Worm (Caenorhabditis elegans) whole organism, L1 larva: Measurements from ENCODE around the gene cutl-3.

ENCODE experiments used
- C04F5.9 ChIP-seq: sonication (generic microtip); optimal IDR thresholded peaks from 2 replicates; lab custom pipeline; 2016; ENCODE audit warnings: missing genetic modification characterization, missing compliant biosample characterization
- C34B4.2 ChIP-seq: sonication (generic microtip); optimal IDR thresholded peaks from 2 replicates; lab custom pipeline; 2017; ENCODE audit warnings: mild to moderate bottlenecking, missing genetic modification characterization, missing compliant biosample characterization
- F16B12.6 ChIP-seq: fragments of 150-350 bp; optimal IDR thresholded peaks from 2 replicates; lab custom pipeline; 2014; ENCODE audit warnings: missing biosample characterization, missing genetic modification characterization
- Y116A8C.19 ChIP-seq: sonication (generic microtip); optimal IDR thresholded peaks from 2 replicates; lab custom pipeline; 2016; ENCODE audit warnings: missing compliant biosample characterization, missing genetic modification characterization, borderline replicate concordance
- aha-1 ChIP-seq: fragments of 150-350 bp; optimal IDR thresholded peaks from 2 replicates; lab custom pipeline; 2014; ENCODE audit warnings: missing biosample characterization, missing genetic modification characterization
- ama-1 ChIP-seq: fragments of 150-350 bp; optimal IDR thresholded peaks from 2 replicates; lab custom pipeline; 2014
- blmp-1 ChIP-seq: fragments of 150-350 bp; optimal IDR thresholded peaks from 2 replicates; lab custom pipeline; 2014; ENCODE audit warnings: missing biosample characterization, missing genetic modification characterization
- ceh-88 ChIP-seq: fragments of 200-800 bp; sonication (Bioruptor generic); IDR thresholded peaks from 2 replicates; pipeline ENCODE4 v1.3.6; 2022; ENCODE audit warnings: missing genetic modification characterization, missing compliant biosample characterization
- dpl-1 ChIP-seq, 3 experiments: fragments of 150-350 bp in 2 of 3; sonication (generic microtip) in 1 of 3; optimal IDR thresholded peaks; 2 replicates each; lab custom pipeline; 2014 to 2017; ENCODE audit warnings: missing biosample characterization in 3 of 3, missing genetic modification characterization in 3 of 3, missing genetic modification reagents in 3 of 3
- efl-1 ChIP-seq, 4 experiments: fragments of 150-350 bp; optimal IDR thresholded peaks in 3 of 4; peaks in 1 of 4; 1 replicate in 1 of 4; 2 replicates in 3 of 4; lab custom pipeline; 2014; ENCODE audit warnings: missing biosample characterization in 2 of 4, missing genetic modification characterization in 2 of 4, missing genetic modification reagents in 2 of 4
- egl-13 ChIP-seq: sonication (generic microtip); optimal IDR thresholded peaks from 2 replicates; lab custom pipeline; 2016; ENCODE audit warnings: missing genotype, missing genetic modification reagents, missing genetic modification characterization, missing compliant biosample characterization
- elt-3 ChIP-seq, 6 experiments: fragments of 150-350 bp in 1 of 6; sonication (generic microtip); optimal IDR thresholded peaks; 2 replicates each; lab custom pipeline; 2017 to 2018; ENCODE audit warnings: missing biosample characterization in 6 of 6, missing genetic modification characterization in 6 of 6, inconsistent platforms in 1 of 6
- fkh-4 ChIP-seq: sonication (generic microtip); optimal IDR thresholded peaks from 2 replicates; lab custom pipeline; 2016; ENCODE audit warnings: missing compliant biosample characterization, missing genetic modification characterization, borderline replicate concordance
- fkh-8 ChIP-seq: sonication (generic microtip); optimal IDR thresholded peaks from 2 replicates; lab custom pipeline; 2016; ENCODE audit warnings: mild to moderate bottlenecking, missing genetic modification characterization, missing compliant biosample characterization
- grh-1 ChIP-seq: fragments of 200-800 bp; sonication (Bioruptor generic); IDR thresholded peaks from 2 replicates; pipeline ENCODE4 v1.3.6; 2022; ENCODE audit warnings: missing genetic modification reagents, missing genetic modification characterization, missing compliant biosample characterization
- hlh-17 ChIP-seq: fragments of 200-800 bp; sonication (Bioruptor generic); optimal IDR thresholded peaks from 2 replicates; lab custom pipeline; 2018; ENCODE audit warnings: missing genetic modification characterization, mild to moderate bottlenecking, missing compliant biosample characterization, moderate library complexity, borderline replicate concordance
- irx-1 ChIP-seq: sonication (generic microtip); optimal IDR thresholded peaks from 2 replicates; lab custom pipeline; 2016; ENCODE audit warnings: missing genetic modification characterization, missing compliant biosample characterization
- isw-1 ChIP-seq: fragments of 200-800 bp; sonication (Bioruptor generic); IDR thresholded peaks from 2 replicates; pipeline ENCODE4 v1.3.6; 2022; ENCODE audit warnings: missing genetic modification characterization, missing compliant biosample characterization
- lin-15B ChIP-seq: fragments of 150-350 bp; sonication (generic microtip); optimal IDR thresholded peaks from 3 replicates; lab custom pipeline; 2014; ENCODE audit warnings: missing biosample characterization, missing genetic modification characterization
- lin-35 ChIP-seq, 2 experiments: fragments of 150-350 bp; optimal IDR thresholded peaks; 2 replicates each; lab custom pipeline; 2014; ENCODE audit warnings: missing biosample characterization in 2 of 2, missing genetic modification characterization in 2 of 2, missing genetic modification reagents in 2 of 2
- lir-3 ChIP-seq: sonication (generic microtip); optimal IDR thresholded peaks from 2 replicates; lab custom pipeline; 2016; ENCODE audit warnings: mild to moderate bottlenecking, missing genetic modification characterization, moderate library complexity, missing compliant biosample characterization; ENCODE audit not compliant: poor library complexity
- mdl-1 ChIP-seq, 2 experiments: fragments of 150-350 bp; optimal IDR thresholded peaks; 2 replicates each; lab custom pipeline; 2014 to 2017; ENCODE audit warnings: missing biosample characterization in 2 of 2, missing genetic modification characterization in 2 of 2, inconsistent platforms in 1 of 2
- mep-1 ChIP-seq: fragments of 150-350 bp; optimal IDR thresholded peaks from 2 replicates; lab custom pipeline; 2014; ENCODE audit warnings: missing biosample characterization, missing genetic modification characterization
- nhr-19 ChIP-seq: fragments of 200-800 bp; sonication (Bioruptor generic); conservative IDR thresholded peaks from 2 replicates; pipeline ENCODE4 v1.3.6; 2022; ENCODE audit warnings: missing genetic modification characterization, missing compliant biosample characterization
- nhr-71 ChIP-seq: sonication (generic microtip); optimal IDR thresholded peaks from 2 replicates; lab custom pipeline; 2016; ENCODE audit warnings: mild to moderate bottlenecking, missing genetic modification characterization, moderate library complexity, missing compliant biosample characterization
- nhr-77 ChIP-seq: fragments of 150-350 bp; optimal IDR thresholded peaks from 2 replicates; lab custom pipeline; 2014; ENCODE audit warnings: missing biosample characterization, missing genetic modification characterization
- nhr-85 ChIP-seq: sonication (generic microtip); peaks from one replicate; lab custom pipeline; 2016; ENCODE audit warnings: missing genetic modification characterization, inconsistent platforms, missing compliant biosample characterization
- nhr-90 ChIP-seq: sonication (generic microtip); optimal IDR thresholded peaks from 2 replicates; lab custom pipeline; 2016; ENCODE audit warnings: mild to moderate bottlenecking, missing genetic modification characterization, missing compliant biosample characterization; ENCODE audit not compliant: poor library complexity
- pag-3 ChIP-seq: sonication (generic microtip); optimal IDR thresholded peaks from 2 replicates; lab custom pipeline; 2017; ENCODE audit warnings: missing genetic modification characterization, mild to moderate bottlenecking, missing compliant biosample characterization, antibody characterized with exemption, borderline replicate concordance; ENCODE audit not compliant: insufficient read depth
- pax-3 ChIP-seq: fragments of 200-800 bp; sonication (Bioruptor generic); optimal IDR thresholded peaks from 2 replicates; lab custom pipeline; 2018; ENCODE audit warnings: mild to moderate bottlenecking, missing genetic modification characterization, moderate library complexity, missing compliant biosample characterization
- rnt-1 ChIP-seq: sonication (generic microtip); optimal IDR thresholded peaks from 2 replicates; lab custom pipeline; 2016; ENCODE audit warnings: mild to moderate bottlenecking, missing genetic modification characterization, moderate library complexity, missing compliant biosample characterization
- skn-1 ChIP-seq: fragments of 150-350 bp; optimal IDR thresholded peaks from 2 replicates; lab custom pipeline; 2014; ENCODE audit warnings: missing biosample characterization, missing genetic modification characterization
- snu-23 ChIP-seq: sonication (generic microtip); optimal IDR thresholded peaks from 2 replicates; lab custom pipeline; 2016; ENCODE audit warnings: missing genetic modification characterization, missing compliant biosample characterization
- swsn-7 ChIP-seq: sonication (generic microtip); optimal IDR thresholded peaks from 2 replicates; lab custom pipeline; 2016; ENCODE audit warnings: missing genetic modification characterization, missing compliant biosample characterization
- unc-130 ChIP-seq: fragments of 150-350 bp; optimal IDR thresholded peaks from 2 replicates; lab custom pipeline; 2017; ENCODE audit warnings: missing biosample characterization, missing genetic modification characterization, inconsistent platforms
- unc-62 ChIP-seq: fragments of 150-350 bp; optimal IDR thresholded peaks from 2 replicates; lab custom pipeline; 2014; ENCODE audit warnings: missing biosample characterization, missing genetic modification reagents, missing genetic modification characterization
- unc-98 ChIP-seq: fragments of 200-800 bp; sonication (Bioruptor generic); IDR thresholded peaks from 2 replicates; pipeline ENCODE4 v1.3.6; 2022; ENCODE audit warnings: missing genetic modification characterization, missing compliant biosample characterization
- vab-15 ChIP-seq: sonication (generic microtip); optimal IDR thresholded peaks from 2 replicates; lab custom pipeline; 2017; ENCODE audit warnings: missing genotype, mild to moderate bottlenecking, missing genetic modification characterization, missing compliant biosample characterization
- xbp-1 ChIP-seq: sonication (generic microtip); optimal IDR thresholded peaks from 2 replicates; lab custom pipeline; 2016; ENCODE audit warnings: missing genetic modification characterization, missing compliant biosample characterization
- zip-4 ChIP-seq: fragments of 200-800 bp; sonication (Bioruptor generic); optimal IDR thresholded peaks from 2 replicates; lab custom pipeline; 2018; ENCODE audit warnings: mild to moderate bottlenecking, missing genetic modification characterization, moderate library complexity, missing compliant biosample characterization
- ztf-4 ChIP-seq: fragments of 150-350 bp; optimal IDR thresholded peaks from 2 replicates; lab custom pipeline; 2014; ENCODE audit warnings: missing biosample characterization, missing genetic modification characterization

Gene cutl-3

ce11 chrX:14961471-14961870, 37.5 kb downstream of the cutl-3 start, which contains the start of gene idpp-3:
idpp-3 (minus strand) TSS chrX:14961571.
- no peak for TF ChIP-seq efl-1 (optimal IDR thresholded peaks at IDR 0.05; lab: Kevin White, UChicago)
- TF ChIP-seq efl-1 (GFP tag; optimal IDR thresholded peaks at IDR 0.05 in 1 of 2; lab: Kevin White, UChicago) = peak in 1 of 2 experiments; percentile 84
- no peak for TF ChIP-seq isw-1
- no peak for TF ChIP-seq lin-35 (GFP tag; optimal IDR thresholded peaks at IDR 0.05; lab: Kevin White, UChicago)
- TF ChIP-seq lir-3 = no peak

- no peak for TF ChIP-seq lir-3
- no peak for TF ChIP-seq grh-1 (GFP tag; lab: Robert Waterston, UW)
- TF ChIP-seq aha-1 (tag; lab: Kevin White, UChicago) = no peak
- TF ChIP-seq ztf-4 (tag; lab: Kevin White, UChicago) = no peak
- no peak for TF ChIP-seq fkh-8
- TF ChIP-seq, all 84 proteins: peak for 0
Measured at ce11 chrX:14960841-14961240, 38.2 kb downstream of the cutl-3 start.

- TF ChIP-seq F16B12.6 (tag; lab: Kevin White, UChicago) (no peak), dpl-1 (GFP tag; optimal IDR thresholded peaks at IDR 0.05; lab: Kevin White, UChicago) (no peak), xbp-1 (tag; lab: Kevin White, UChicago) (no peak), nhr-77 (no peak), ama-1 (lab: Kevin White, UChicago) (no peak), nhr-90 (tag; lab: Kevin White, UChicago) (no peak), irx-1 (tag; lab: Kevin White, UChicago) (no peak), nhr-71 (tag; lab: Kevin White, UChicago) (no peak), swsn-7 (tag; lab: Kevin White, UChicago) (no peak)
Measured at ce11 chrX:14959393-14960073, 39.5 kb downstream of the cutl-3 start.

ce11 chrX:14958401-14958800, 40.6 kb downstream of the cutl-3 start:
- TF ChIP-seq mep-1 (tag; lab: Kevin White, UChicago) (no peak), hlh-17 (GFP tag; lab: Kevin White, UChicago) (no peak), aha-1 (tag; lab: Kevin White, UChicago) (no peak), blmp-1 (tag; lab: Kevin White, UChicago) (no peak), nhr-90 (tag; lab: Kevin White, UChicago) (no peak), Y116A8C.19 (tag; lab: Kevin White, UChicago) (no peak), pag-3 (no peak), unc-130 (tag; lab: Kevin White, UChicago) (no peak), vab-15 (no peak), nhr-19 (GFP tag; lab: Robert Waterston, UW) (no peak), pax-3 (no peak), ceh-88 (no peak)

- TF ChIP-seq fkh-4 (no peak), snu-23 (GFP tag; lab: Kevin White, UChicago) (no peak), C04F5.9 (no peak), elt-3 (tag; optimal IDR thresholded peaks at IDR 0.05; lab: Kevin White, UChicago) (no peak), hlh-17 (GFP tag; lab: Kevin White, UChicago) (no peak), rnt-1 (tag; lab: Kevin White, UChicago) (no peak), efl-1 (optimal IDR thresholded peaks at IDR 0.05; lab: Kevin White, UChicago) (no peak), efl-1 (GFP tag; optimal IDR thresholded peaks at IDR 0.05 in 1 of 2; lab: Kevin White, UChicago) (no peak), lin-15B (tag; lab: Kevin White, UChicago) (no peak), F16B12.6 (tag; lab: Kevin White, UChicago) (no peak), skn-1 (no peak), nhr-85 (no peak), C34B4.2 (tag; lab: Kevin White, UChicago) (no peak), mdl-1 (tag; optimal IDR thresholded peaks at IDR 0.05; lab: Kevin White, UChicago) (no peak), nhr-71 (tag; lab: Kevin White, UChicago) (no peak), unc-62 (GFP tag; lab: Kevin White, UChicago) (no peak), unc-98 (no peak), zip-4 (GFP tag; lab: Kevin White, UChicago) (no peak), egl-13 (tag; lab: Kevin White, UChicago) (no peak)
Measured at ce11 chrX:14957176-14957575, 41.8 kb downstream of the cutl-3 start.
